Fruit fly (Drosophila melanogaster): Measurements from ENCODE around the gene mask.

dm6 chr3R:24278738-24279137, 48.4 kb downstream of the mask start:
- TF ChIP-seq CG8478 (optimal IDR thresholded peaks at IDR 0.05) (no peak), CTCF (optimal IDR thresholded peaks at IDR 0.05) (no peak)

Measured in S2 (cell line).